Fruit fly (Drosophila melanogaster): Measurements from ENCODE around the gene CG13058.

DNA sequence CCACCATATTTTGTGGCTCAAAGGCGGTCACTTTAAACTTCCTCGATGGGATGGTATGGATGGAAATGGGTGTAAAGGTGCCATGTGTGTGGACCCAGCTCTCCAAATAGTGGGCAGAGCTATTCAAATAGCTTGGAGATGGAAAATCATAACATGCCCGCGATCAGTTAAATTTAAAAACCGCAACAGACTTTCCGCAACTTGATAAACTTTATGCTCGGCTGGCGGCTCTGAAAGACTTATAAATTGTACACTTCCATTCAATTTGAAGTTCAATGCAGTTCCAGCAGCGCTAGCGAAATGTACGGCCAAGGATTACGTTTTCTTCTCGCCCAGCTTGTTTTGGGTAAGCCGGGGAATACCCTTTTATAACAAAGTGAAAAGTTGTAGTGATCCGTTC, 17.4 kb downstream of the CG13058 start, which contains the start of gene CG33257:
- no peak for TF ChIP-seq CG12605 (GFP tag; IDR thresholded peaks at IDR 0.05)
- TF ChIP-seq CG34367 (tag; optimal IDR thresholded peaks at IDR 0.05) = no peak
- no peak for TF ChIP-seq CG8159 (tag; optimal IDR thresholded peaks at IDR 0.05)
- TF ChIP-seq Ets98B (GFP tag; IDR thresholded peaks at IDR 0.05) = no peak
- no peak for TF ChIP-seq EcR (GFP tag; optimal IDR thresholded peaks at IDR 0.05)
- no peak for TF ChIP-seq Pif1A (GFP tag; optimal IDR thresholded peaks at IDR 0.05)
- TF ChIP-seq gl (tag; optimal IDR thresholded peaks at IDR 0.05) = no peak
- TF ChIP-seq CG14655 (GFP tag; optimal IDR thresholded peaks at IDR 0.05) = no peak
